Worm (Caenorhabditis elegans) whole organism, late embryonic: ENCODE data around the gene F34H10.1.

Source experiments
- C08G9.2 ChIP-seq: sonication (generic microtip); optimal IDR thresholded peaks from 2 replicates; lab custom pipeline; 2016; ENCODE audit warnings: mild to moderate bottlenecking, missing genetic modification characterization, moderate library complexity, missing compliant biosample characterization
- ahr-1 ChIP-seq: sonication (generic microtip); optimal IDR thresholded peaks from 2 replicates; lab custom pipeline; 2016; ENCODE audit warnings: missing genetic modification characterization, missing compliant biosample characterization
- ceh-31 ChIP-seq: sonication (generic microtip); optimal IDR thresholded peaks from 2 replicates; lab custom pipeline; 2016; ENCODE audit warnings: missing genetic modification characterization, missing compliant biosample characterization
- eyg-1 ChIP-seq: sonication (generic microtip); optimal IDR thresholded peaks from 2 replicates; lab custom pipeline; 2016; ENCODE audit warnings: missing genotype, missing genetic modification characterization, missing compliant biosample characterization
- lin-11 ChIP-seq: fragments of 200-800 bp; sonication (Bioruptor generic); optimal IDR thresholded peaks from 2 replicates; lab custom pipeline; 2018; ENCODE audit warnings: mild to moderate bottlenecking, missing genetic modification characterization, missing compliant biosample characterization

DNA sequence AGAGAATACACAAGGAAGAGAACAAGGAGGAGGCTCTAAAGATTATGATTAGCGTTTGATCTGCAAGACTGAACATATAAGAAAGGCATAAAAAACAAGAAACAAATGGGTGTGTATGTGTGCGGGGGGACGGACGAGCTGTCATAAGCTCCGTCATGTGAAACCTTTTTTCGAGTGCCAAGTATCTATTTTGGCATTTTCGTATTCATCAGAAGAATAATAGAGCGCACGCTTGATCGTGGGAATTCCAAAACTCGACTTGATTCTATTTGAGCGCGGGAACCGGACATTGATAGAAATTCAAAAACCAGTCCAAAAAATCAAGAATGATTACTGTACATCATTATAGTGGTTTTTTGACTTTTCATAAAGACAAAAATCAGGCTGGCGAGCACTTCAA lies 30.8 kb downstream of the F34H10.1 start:
- TF ChIP-seq ahr-1 = no peak
- TF ChIP-seq eyg-1 = no peak
- TF ChIP-seq C08G9.2 (tag; lab: Kevin White, UChicago) = no peak
- no peak for TF ChIP-seq lin-11 (tag; lab: Kevin White, UChicago)
- TF ChIP-seq ceh-31 (tag; lab: Kevin White, UChicago) = no peak
